Fruit fly (Drosophila melanogaster) whole organism, embryonic: ENCODE measurements around the gene RpL34b.

Experiments
- Atf-2 ChIP-seq: fragments of 200-800 bp; sonication (Bioruptor generic); optimal IDR thresholded peaks from 2 replicates; lab custom pipeline; 2016; ENCODE audit warnings: missing biosample characterization, missing genetic modification characterization
- Atf6 ChIP-seq: fragments of 200-800 bp; sonication (Bioruptor generic); IDR thresholded peaks from 2 replicates; pipeline ENCODE4 v1.3.6; 2022; ENCODE audit warnings: missing biosample characterization, missing genetic modification characterization
- Bteb2 ChIP-seq: fragments of 200-800 bp; sonication (Bioruptor generic); optimal IDR thresholded peaks from 2 replicates; lab custom pipeline; 2016; ENCODE audit warnings: missing biosample characterization, missing genetic modification characterization
- CG10462 ChIP-seq: fragments of 200-800 bp; sonication (Bioruptor generic); optimal IDR thresholded peaks from 2 replicates; lab custom pipeline; 2016; ENCODE audit warnings: missing biosample characterization, missing genetic modification characterization
- CG12104 ChIP-seq: fragments of 200-800 bp; sonication (Bioruptor generic); optimal IDR thresholded peaks from 3 replicates; lab custom pipeline; 2016; ENCODE audit warnings: missing biosample characterization, missing genetic modification characterization
- CG12744 ChIP-seq: fragments of 200-800 bp; sonication (Bioruptor generic); optimal IDR thresholded peaks from 2 replicates; lab custom pipeline; 2016; ENCODE audit warnings: missing biosample characterization, missing genetic modification characterization
- CG16779 ChIP-seq: fragments of 200-800 bp; sonication (Bioruptor generic); IDR thresholded peaks from 2 replicates; pipeline ENCODE4 v1.3.6; 2022; ENCODE audit warnings: missing biosample characterization, missing genetic modification characterization
- CG16813 ChIP-seq: fragments of 200-800 bp; sonication (Bioruptor generic); IDR thresholded peaks from 3 replicates; pipeline ENCODE4 v1.3.6; 2022; ENCODE audit warnings: missing biosample characterization, missing genetic modification characterization; ENCODE audit not compliant: partially characterized antibody
- CG16863 ChIP-seq: fragments of 200-800 bp; sonication (Bioruptor generic); optimal IDR thresholded peaks from 3 replicates; lab custom pipeline; 2016; ENCODE audit warnings: missing biosample characterization, missing genetic modification characterization
- CG17186 ChIP-seq: fragments of 200-800 bp; sonication (Bioruptor generic); optimal IDR thresholded peaks from 3 replicates; lab custom pipeline; 2017; ENCODE audit warnings: missing biosample characterization, missing genetic modification reagents, missing genetic modification characterization
- CG17612 ChIP-seq: fragments of 200-800 bp; sonication (Bioruptor generic); IDR thresholded peaks from 2 replicates; pipeline ENCODE4 v1.3.6; 2022; ENCODE audit warnings: missing biosample characterization, missing genetic modification characterization
- CG18011 ChIP-seq: fragments of 200-800 bp; sonication (Bioruptor generic); optimal IDR thresholded peaks from 2 replicates; lab custom pipeline; 2017; ENCODE audit warnings: missing biosample characterization, missing genetic modification characterization, mild to moderate bottlenecking, moderate library complexity, missing genotype
- CG18764 ChIP-seq: fragments of 200-800 bp; sonication (Bioruptor generic); optimal IDR thresholded peaks from 3 replicates; lab custom pipeline; 2016; ENCODE audit warnings: missing biosample characterization, missing genetic modification characterization
- CG31224 ChIP-seq: fragments of 200-800 bp; sonication (Bioruptor generic); IDR thresholded peaks from 2 replicates; pipeline ENCODE4 v1.3.6; 2022; ENCODE audit warnings: missing biosample characterization, missing genetic modification characterization
- CG34422 ChIP-seq: fragments of 200-800 bp; sonication (Bioruptor generic); IDR thresholded peaks from 3 replicates; pipeline ENCODE4 v1.3.6; 2022; ENCODE audit warnings: missing biosample characterization, missing genetic modification characterization
- CG6175 ChIP-seq: fragments of 200-800 bp; sonication (Bioruptor generic); IDR thresholded peaks from 3 replicates; pipeline ENCODE4 v1.3.6; 2022; ENCODE audit warnings: missing biosample characterization, missing genetic modification characterization
- CG7745 ChIP-seq: fragments of 200-800 bp; sonication (Bioruptor generic); optimal IDR thresholded peaks from 2 replicates; lab custom pipeline; 2018; ENCODE audit warnings: missing biosample characterization, mild to moderate bottlenecking, missing genetic modification characterization, moderate library complexity
- CG7839 ChIP-seq: fragments of 200-800 bp; sonication (Bioruptor generic); optimal IDR thresholded peaks from 3 replicates; lab custom pipeline; 2018; ENCODE audit warnings: missing biosample characterization, mild to moderate bottlenecking, missing genetic modification characterization, moderate library complexity
- CG7928 ChIP-seq: fragments of 200-800 bp; sonication (Bioruptor generic); optimal IDR thresholded peaks from 2 replicates; lab custom pipeline; 2017; ENCODE audit warnings: missing biosample characterization, mild to moderate bottlenecking, missing genetic modification characterization
- CG8924 ChIP-seq: fragments of 200-800 bp; optimal IDR thresholded peaks from 3 replicates; lab custom pipeline; 2019; ENCODE audit warnings: missing biosample characterization, mild to moderate bottlenecking, missing genetic modification characterization, moderate library complexity
- CkIIα-i1 ChIP-seq: fragments of 200-800 bp; sonication (Bioruptor generic); IDR thresholded peaks from 2 replicates; pipeline ENCODE4 v1.3.6; 2022; ENCODE audit warnings: missing biosample characterization, missing genetic modification characterization
- ERR ChIP-seq: fragments of 200-800 bp; sonication (Bioruptor generic); optimal IDR thresholded peaks from 2 replicates; lab custom pipeline; 2016; ENCODE audit warnings: missing biosample characterization, missing genetic modification characterization
- Eip74EF ChIP-seq, 2 experiments: fragments of 200-800 bp in 1 of 2; fragments of >200 bp in 1 of 2; sonication (Bioruptor generic) in 1 of 2; optimal IDR thresholded peaks; 2 replicates each; lab custom pipeline; 2017 to 2019; ENCODE audit warnings: missing biosample characterization in 2 of 2, missing genetic modification characterization in 2 of 2, mild to moderate bottlenecking in 1 of 2, moderate library complexity in 1 of 2
- Ets97D ChIP-seq: fragments of 200-800 bp; sonication (Bioruptor generic); optimal IDR thresholded peaks from 3 replicates; lab custom pipeline; 2016; ENCODE audit warnings: missing biosample characterization, missing genetic modification characterization
- H2.0 ChIP-seq: fragments of 200-800 bp; sonication (Bioruptor generic); IDR thresholded peaks from 2 replicates; pipeline ENCODE4 v1.3.6; 2022; ENCODE audit warnings: missing biosample characterization, missing genetic modification characterization
- Hmr ChIP-seq: fragments of 200-800 bp; sonication (Bioruptor generic); optimal IDR thresholded peaks from 3 replicates; lab custom pipeline; 2017; ENCODE audit warnings: mild to moderate bottlenecking, missing biosample characterization, missing genetic modification reagents, missing genetic modification characterization
- Hmx ChIP-seq: fragments of 200-800 bp; sonication (Bioruptor generic); optimal IDR thresholded peaks from 2 replicates; lab custom pipeline; 2016; ENCODE audit warnings: missing biosample characterization, missing genetic modification characterization
- Lhr ChIP-seq: fragments of 200-800 bp; sonication (Bioruptor generic); optimal IDR thresholded peaks from 3 replicates; lab custom pipeline; 2017; ENCODE audit warnings: mild to moderate bottlenecking, missing biosample characterization, missing genetic modification reagents, missing genetic modification characterization
- Meics ChIP-seq: fragments of 200-800 bp; sonication (Bioruptor generic); optimal IDR thresholded peaks from 2 replicates; lab custom pipeline; 2017; ENCODE audit warnings: missing biosample characterization, mild to moderate bottlenecking, missing genetic modification characterization
- Nf-YA ChIP-seq: fragments of 200-800 bp; sonication (Bioruptor generic); IDR thresholded peaks from 2 replicates; pipeline ENCODE4 v1.3.6; 2022; ENCODE audit warnings: missing biosample characterization, missing genetic modification characterization
- NfI ChIP-seq: fragments of 200-800 bp; sonication (Bioruptor generic); optimal IDR thresholded peaks from 3 replicates; lab custom pipeline; 2018; ENCODE audit warnings: missing biosample characterization, mild to moderate bottlenecking, missing genetic modification characterization, moderate library complexity
- Rx ChIP-seq: fragments of 200-800 bp; sonication (Bioruptor generic); IDR thresholded peaks from 2 replicates; pipeline ENCODE4 v1.3.6; 2022; ENCODE audit warnings: missing biosample characterization, missing genetic modification characterization
- Side ChIP-seq: fragments of 200-800 bp; sonication (Bioruptor generic); optimal IDR thresholded peaks from 2 replicates; lab custom pipeline; 2016; ENCODE audit warnings: missing biosample characterization, missing genetic modification characterization
- Ssrp ChIP-seq: fragments of 200-800 bp; sonication (Bioruptor generic); optimal IDR thresholded peaks from 2 replicates; lab custom pipeline; 2018; ENCODE audit warnings: missing biosample characterization, mild to moderate bottlenecking, missing genetic modification characterization, moderate library complexity
- YL-1 ChIP-seq: fragments of 200-800 bp; sonication (Bioruptor generic); optimal IDR thresholded peaks from 3 replicates; lab custom pipeline; 2017; ENCODE audit warnings: missing biosample characterization, mild to moderate bottlenecking, missing genetic modification characterization
- dmrt11E ChIP-seq: fragments of 200-800 bp; sonication (Bioruptor generic); optimal IDR thresholded peaks from 3 replicates; lab custom pipeline; 2018; ENCODE audit warnings: missing biosample characterization, mild to moderate bottlenecking, missing genetic modification characterization, moderate library complexity
- gfzf ChIP-seq: fragments of 200-800 bp; sonication (Bioruptor generic); optimal IDR thresholded peaks from 2 replicates; lab custom pipeline; 2016; ENCODE audit warnings: missing biosample characterization, mild to moderate bottlenecking, missing genetic modification characterization, moderate library complexity
- ham ChIP-seq: fragments of 200-800 bp; sonication (Bioruptor generic); IDR thresholded peaks from 2 replicates; pipeline ENCODE4 v1.3.6; 2022; ENCODE audit warnings: missing biosample characterization, missing genetic modification characterization
- kah ChIP-seq: fragments of 200-800 bp; sonication (Bioruptor generic); optimal IDR thresholded peaks from 2 replicates; lab custom pipeline; 2018; ENCODE audit warnings: missing biosample characterization, mild to moderate bottlenecking, missing genetic modification characterization
- kay ChIP-seq: fragments of 200-800 bp; sonication (Bioruptor generic); optimal IDR thresholded peaks from 2 replicates; lab custom pipeline; 2016; ENCODE audit warnings: missing biosample characterization, missing genetic modification characterization
- kni ChIP-seq: fragments of 200-800 bp; sonication (Bioruptor generic); optimal IDR thresholded peaks from 3 replicates; lab custom pipeline; 2017; ENCODE audit warnings: mild to moderate bottlenecking, missing biosample characterization, missing genetic modification reagents, missing genetic modification characterization
- lbe ChIP-seq: fragments of 200-800 bp; sonication (Bioruptor generic); optimal IDR thresholded peaks from 2 replicates; lab custom pipeline; 2016; ENCODE audit warnings: missing biosample characterization, mild to moderate bottlenecking, missing genetic modification characterization
- maf-S ChIP-seq: fragments of 200-800 bp; sonication (Bioruptor generic); optimal IDR thresholded peaks from 2 replicates; lab custom pipeline; 2016; ENCODE audit warnings: missing biosample characterization, missing genetic modification characterization
- oc ChIP-seq: fragments of 200-800 bp; sonication (Bioruptor generic); optimal IDR thresholded peaks from 2 replicates; lab custom pipeline; 2018; ENCODE audit warnings: missing biosample characterization, mild to moderate bottlenecking, missing genetic modification characterization, moderate library complexity
- phol ChIP-seq: fragments of 200-800 bp; sonication (Bioruptor generic); optimal IDR thresholded peaks from 3 replicates; lab custom pipeline; 2018; ENCODE audit warnings: missing biosample characterization, mild to moderate bottlenecking, missing genetic modification characterization, moderate library complexity
- so ChIP-seq: fragments of 200-800 bp; sonication (Bioruptor generic); IDR thresholded peaks from 3 replicates; pipeline ENCODE4 v1.3.6; 2022; ENCODE audit warnings: missing biosample characterization, missing genetic modification characterization
- tin ChIP-seq: fragments of 200-800 bp; sonication (Bioruptor generic); optimal IDR thresholded peaks from 3 replicates; lab custom pipeline; 2016; ENCODE audit warnings: missing biosample characterization, missing genetic modification characterization
- trem ChIP-seq: fragments of 200-800 bp; optimal IDR thresholded peaks from 3 replicates; lab custom pipeline; 2019; ENCODE audit warnings: missing biosample characterization, mild to moderate bottlenecking, missing genetic modification characterization, moderate library complexity
- yki ChIP-seq: fragments of >200 bp; optimal IDR thresholded peaks from 3 replicates; lab custom pipeline; 2018
- zf30C ChIP-seq: fragments of 200-800 bp; sonication (Bioruptor generic); optimal IDR thresholded peaks from 3 replicates; lab custom pipeline; 2018; ENCODE audit warnings: missing biosample characterization, mild to moderate bottlenecking, missing genetic modification characterization

RpL34b gene

dm6 chr3R:9393542-9394025, 7.4 kb downstream of the RpL34b start (continued):
- TF ChIP-seq Meics, result peak; percentile 68
- peak; percentile 7 for TF ChIP-seq CG18011 (GFP tag; lab: Kevin White, UChicago)
- TF ChIP-seq Atf6 (GFP tag; lab: Robert Waterston, UW), result peak; percentile 67
- no peak for TF ChIP-seq yki
- TF ChIP-seq CG10462 (GFP tag; lab: Kevin White, UChicago), result no peak
- peak; percentile 49; the same call in 1 of the 2 replicates for TF ChIP-seq H2.0 (GFP tag; lab: Robert Waterston, UW)
- TF ChIP-seq CG12104, result peak; percentile 68
- no peak for TF ChIP-seq CG16813 (GFP tag; lab: Robert Waterston, UW)
- TF ChIP-seq CG7839 (tag; lab: Kevin White, UChicago), result peak; percentile 76
- peak; percentile 90 for TF ChIP-seq lbe (GFP tag; lab: Kevin White, UChicago)
- peak; percentile 79 for TF ChIP-seq CG8924 (tag; lab: Kevin White, UChicago)
- TF ChIP-seq so, result peak; percentile 80
- peak; percentile 29 for TF ChIP-seq Side
- peak; percentile 36; the same call in 1 of the 2 replicates for TF ChIP-seq Rx (GFP tag; lab: Robert Waterston, UW)
- TF ChIP-seq Ets97D (GFP tag; lab: Kevin White, UChicago), result no peak
- peak; percentile 64 for TF ChIP-seq kah (GFP tag; lab: Kevin White, UChicago)
- peak; percentile 40 for TF ChIP-seq Atf-2 (GFP tag; lab: Kevin White, UChicago)
- peak in 1 of 2 experiments; percentile 59 for TF ChIP-seq Eip74EF (GFP tag; optimal IDR thresholded peaks at IDR 0.05; lab: Kevin White, UChicago)
- peak; percentile 60 for TF ChIP-seq CG18764 (GFP tag; lab: Kevin White, UChicago)
- TF ChIP-seq YL-1 (GFP tag; lab: Kevin White, UChicago), result peak; percentile 54
- peak; percentile 26 for TF ChIP-seq CG16863 (GFP tag; lab: Kevin White, UChicago)
- TF ChIP-seq phol (tag; lab: Kevin White, UChicago), result peak; percentile 80
- 0 out of 2 replicates have a peak, but pooled peaks have one; percentile 12 for TF ChIP-seq Nf-YA
- TF ChIP-seq NfI (GFP tag; lab: Kevin White, UChicago), result peak; percentile 55
- TF ChIP-seq CG7928 (GFP tag; lab: Kevin White, UChicago), result no peak
- TF ChIP-seq gfzf, result no peak
- no peak for TF ChIP-seq CG12744 (GFP tag; lab: Kevin White, UChicago)
- TF ChIP-seq CG16779 (GFP tag; lab: Robert Waterston, UW), result 0 out of 2 replicates have a peak, but pooled peaks have one; percentile 24
- TF ChIP-seq CG6175, result no peak; the same call in 2 of the 3 replicates
- peak; percentile 89 for TF ChIP-seq kni (GFP tag; lab: Kevin White, UChicago)
- TF ChIP-seq Bteb2 (GFP tag; lab: Kevin White, UChicago), result no peak
- TF ChIP-seq CG17186 (GFP tag; lab: Kevin White, UChicago), result peak; percentile 34
- TF ChIP-seq Hmx, result no peak
- TF ChIP-seq tin (GFP tag; lab: Kevin White, UChicago), result peak; percentile 64
- no peak for TF ChIP-seq ERR
- peak; percentile 56 for TF ChIP-seq Lhr
- TF ChIP-seq oc (tag; lab: Kevin White, UChicago), result peak; percentile 66
- TF ChIP-seq Hmr (GFP tag; lab: Kevin White, UChicago), result peak; percentile 77
- peak; percentile 42; the same call in 1 of the 2 replicates for TF ChIP-seq CG31224 (GFP tag; lab: Robert Waterston, UW)
- TF ChIP-seq zf30C (GFP tag; lab: Kevin White, UChicago), result peak; percentile 54
- no peak for TF ChIP-seq maf-S (GFP tag; lab: Kevin White, UChicago)
- peak; percentile 70 for TF ChIP-seq Ssrp
- TF ChIP-seq dmrt11E (tag; lab: Kevin White, UChicago), result peak; percentile 91
- TF ChIP-seq CG34422, result peak; percentile 65; the same call in 1 of the 3 replicates
- 0 out of 2 replicates have a peak, but pooled peaks have one; percentile 39 for TF ChIP-seq CG17612 (GFP tag; lab: Robert Waterston, UW)
- no peak for TF ChIP-seq CkIIα-i1 (GFP tag; lab: Robert Waterston, UW)
- no peak for TF ChIP-seq ham
- peak; percentile 76 for TF ChIP-seq trem (tag; lab: Kevin White, UChicago)
- peak; percentile 33 for TF ChIP-seq kay
- peak; percentile 75 for TF ChIP-seq CG7745 (tag; lab: Kevin White, UChicago)
